Worm (Caenorhabditis elegans) whole organism, midembryonic: ENCODE data around the gene T27A10.2.

Experiments used
- T22C8.4 ChIP-seq: fragments of 200-800 bp; sonication (Bioruptor generic); IDR thresholded peaks from 2 replicates; pipeline ENCODE4 v1.3.6; 2022; ENCODE audit warnings: missing genetic modification characterization, missing compliant biosample characterization
- cog-1 ChIP-seq: sonication (generic microtip); optimal IDR thresholded peaks from 2 replicates; lab custom pipeline; 2016; ENCODE audit warnings: missing genetic modification characterization, missing compliant biosample characterization
- flt-1 ChIP-seq: fragments of 200-800 bp; sonication (Bioruptor generic); IDR thresholded peaks from 2 replicates; pipeline ENCODE4 v1.3.6; 2022; ENCODE audit warnings: missing genetic modification characterization, missing compliant biosample characterization
- klf-2 ChIP-seq: fragments of 200-800 bp; sonication (Bioruptor generic); conservative IDR thresholded peaks from 2 replicates; pipeline ENCODE4 v1.3.6; 2022; ENCODE audit warnings: missing genetic modification reagents, missing genetic modification characterization, missing compliant biosample characterization
- med-1 ChIP-seq: sonication (generic microtip); optimal IDR thresholded peaks from 2 replicates; lab custom pipeline; 2017; ENCODE audit warnings: missing genetic modification characterization, mild to moderate bottlenecking, missing compliant biosample characterization, antibody characterized with exemption, missing genetic modification reagents; ENCODE audit not compliant: insufficient read depth
- ref-1 ChIP-seq: fragments of 200-800 bp; sonication (Bioruptor generic); conservative IDR thresholded peaks from 2 replicates; pipeline ENCODE4 v1.3.6; 2022; ENCODE audit warnings: missing genetic modification reagents, missing genetic modification characterization, missing compliant biosample characterization
- tab-1 ChIP-seq: fragments of 200-800 bp; sonication (Bioruptor generic); IDR thresholded peaks from 2 replicates; pipeline ENCODE4 v1.3.6; 2022; ENCODE audit warnings: missing genetic modification characterization, missing compliant biosample characterization
- ztf-23 ChIP-seq: fragments of 200-800 bp; sonication (Bioruptor generic); IDR thresholded peaks from 2 replicates; pipeline ENCODE4 v1.3.6; 2022; ENCODE audit warnings: missing genetic modification reagents, missing genetic modification characterization, missing compliant biosample characterization
- ztf-29 ChIP-seq: fragments of 200-800 bp; sonication (Bioruptor generic); IDR thresholded peaks from 2 replicates; pipeline ENCODE4 v1.3.6; 2022; ENCODE audit warnings: missing genetic modification reagents, missing genetic modification characterization, missing compliant biosample characterization

Gene T27A10.2

ce11 chrX:3551173-3551572, 34.6 kb upstream of the T27A10.2 start:
- TF ChIP-seq cog-1 (tag; lab: Kevin White, UChicago) (no peak), ztf-23 (GFP tag; lab: Robert Waterston, UW) (no peak), ref-1 (GFP tag; lab: Robert Waterston, UW) (no peak), klf-2 (GFP tag; lab: Robert Waterston, UW) (no peak), ztf-29 (no peak), tab-1 (GFP tag; lab: Robert Waterston, UW) (no peak), flt-1 (GFP tag; lab: Robert Waterston, UW) (no peak), med-1 (no peak), T22C8.4 (GFP tag; lab: Robert Waterston, UW) (no peak)

ce11 chrX:3552948-3553347, 32.8 kb upstream of the T27A10.2 start:
- TF ChIP-seq T22C8.4 (GFP tag; lab: Robert Waterston, UW) (no peak), med-1 (no peak), cog-1 (tag; lab: Kevin White, UChicago) (no peak), klf-2 (GFP tag; lab: Robert Waterston, UW) (no peak), flt-1 (GFP tag; lab: Robert Waterston, UW) (no peak), tab-1 (GFP tag; lab: Robert Waterston, UW) (no peak), ztf-23 (GFP tag; lab: Robert Waterston, UW) (no peak), ztf-29 (no peak), ref-1 (GFP tag; lab: Robert Waterston, UW) (no peak)

ce11 chrX:3553687-3554086, 32.1 kb upstream of the T27A10.2 start:
- TF ChIP-seq klf-2 (GFP tag; lab: Robert Waterston, UW), result no peak

- no peak for TF ChIP-seq cog-1 (tag; lab: Kevin White, UChicago)
- no peak for TF ChIP-seq med-1
Observed at ce11 chrX:3554117-3554516, 31.6 kb upstream of the T27A10.2 start.

- TF ChIP-seq ref-1 (GFP tag; lab: Robert Waterston, UW), result no peak
- no peak for TF ChIP-seq ztf-23 (GFP tag; lab: Robert Waterston, UW)
- TF ChIP-seq cog-1 (tag; lab: Kevin White, UChicago), result no peak
- TF ChIP-seq tab-1 (GFP tag; lab: Robert Waterston, UW), result no peak
Observed at ce11 chrX:3555930-3556329, 29.8 kb upstream of the T27A10.2 start.

DNA sequence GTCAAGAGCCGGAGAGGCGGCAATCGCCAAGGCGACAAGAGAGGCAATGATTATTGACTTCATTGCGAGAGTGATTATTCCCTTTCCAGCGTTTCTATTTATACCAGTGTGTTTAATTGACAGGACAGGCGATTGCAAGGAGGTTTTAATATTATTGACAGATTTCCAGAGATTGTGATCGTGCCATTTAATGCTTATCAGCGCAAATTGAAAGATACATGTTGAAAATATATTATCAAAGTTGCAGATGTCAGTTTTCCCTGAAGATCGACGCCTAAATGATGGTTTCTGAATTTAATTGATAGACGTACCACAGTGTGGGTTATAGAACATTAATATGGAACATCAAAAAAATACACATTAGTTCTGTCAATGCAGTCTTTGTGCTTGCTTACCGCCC, 21.9 kb upstream of the T27A10.2 start, which contains the start of gene vit-4:
TSS of gene vit-4 (minus strand) at position 63 of the 400 bp plus-strand sequence.
- TF ChIP-seq klf-2 (GFP tag; lab: Robert Waterston, UW) (no peak), ztf-23 (GFP tag; lab: Robert Waterston, UW) (no peak), cog-1 (tag; lab: Kevin White, UChicago) (no peak), tab-1 (GFP tag; lab: Robert Waterston, UW) (no peak), med-1 (no peak), T22C8.4 (GFP tag; lab: Robert Waterston, UW) (no peak), ref-1 (GFP tag; lab: Robert Waterston, UW) (no peak), flt-1 (GFP tag; lab: Robert Waterston, UW) (no peak), ztf-29 (no peak)

DNA sequence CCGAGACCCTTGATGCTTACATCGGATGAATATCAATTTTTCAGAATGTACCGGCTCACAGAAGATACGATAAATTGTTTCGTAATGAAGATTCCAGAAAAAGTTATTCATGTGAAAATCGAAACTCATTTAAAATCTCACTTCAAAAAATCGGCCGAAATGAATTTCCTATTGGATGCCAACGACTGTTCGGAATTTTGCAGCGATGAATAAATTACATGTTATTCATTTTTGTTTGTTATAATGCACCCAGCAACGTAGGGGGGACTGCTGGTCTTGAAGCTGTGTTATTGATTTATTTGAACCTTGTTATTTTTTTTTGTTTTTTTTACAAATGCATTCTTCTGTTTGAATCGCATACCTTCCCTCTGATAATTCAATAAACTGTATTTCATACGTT, 18.9 kb upstream of the T27A10.2 start:
- TF ChIP-seq flt-1 (GFP tag; lab: Robert Waterston, UW), result no peak
- TF ChIP-seq T22C8.4 (GFP tag; lab: Robert Waterston, UW), result no peak
- no peak for TF ChIP-seq med-1
- TF ChIP-seq ztf-29, result no peak
- no peak for TF ChIP-seq ref-1 (GFP tag; lab: Robert Waterston, UW)
- TF ChIP-seq tab-1 (GFP tag; lab: Robert Waterston, UW), result no peak
- no peak for TF ChIP-seq cog-1 (tag; lab: Kevin White, UChicago)
- no peak for TF ChIP-seq klf-2 (GFP tag; lab: Robert Waterston, UW)
- TF ChIP-seq ztf-23 (GFP tag; lab: Robert Waterston, UW), result no peak

ce11 chrX:3572490-3572889, 13.3 kb upstream of the T27A10.2 start, which contains the start of gene vit-3:
vit-3 (minus strand) TSS chrX:3572549.
- no peak for TF ChIP-seq ref-1 (GFP tag; lab: Robert Waterston, UW)
- no peak for TF ChIP-seq cog-1 (tag; lab: Kevin White, UChicago)
- no peak for TF ChIP-seq T22C8.4 (GFP tag; lab: Robert Waterston, UW)
- no peak for TF ChIP-seq ztf-23 (GFP tag; lab: Robert Waterston, UW)
- no peak for TF ChIP-seq klf-2 (GFP tag; lab: Robert Waterston, UW)
- no peak for TF ChIP-seq flt-1 (GFP tag; lab: Robert Waterston, UW)
- no peak for TF ChIP-seq ztf-29
- no peak for TF ChIP-seq med-1
- TF ChIP-seq tab-1 (GFP tag; lab: Robert Waterston, UW), result no peak

DNA sequence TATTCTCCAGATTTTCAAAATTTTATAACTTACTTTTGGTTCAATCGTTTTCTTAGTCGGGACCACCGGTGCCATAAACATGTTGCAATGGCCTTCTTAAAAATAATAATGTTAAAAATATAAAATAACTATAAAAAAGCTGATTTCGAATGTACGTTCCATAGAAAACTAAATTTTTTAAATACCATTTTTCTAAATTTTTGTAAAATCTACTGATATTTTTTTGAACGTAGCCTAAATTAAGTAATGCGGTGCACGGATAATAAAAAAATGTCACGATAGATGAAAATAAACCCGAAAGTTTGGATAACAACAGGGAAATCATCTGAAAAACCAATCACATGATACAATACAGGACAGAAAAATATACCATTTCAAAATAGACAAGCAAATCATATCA, 12.3 kb upstream of the T27A10.2 start, which contains the start of gene T27A10.5:
TSS of gene T27A10.5 (minus strand) at position 101 of the 400 bp plus-strand sequence.
- TF ChIP-seq tab-1 (GFP tag; lab: Robert Waterston, UW) (no peak), med-1 (no peak), flt-1 (GFP tag; lab: Robert Waterston, UW) (no peak), klf-2 (GFP tag; lab: Robert Waterston, UW) (no peak), T22C8.4 (GFP tag; lab: Robert Waterston, UW) (no peak), ref-1 (GFP tag; lab: Robert Waterston, UW) (no peak), ztf-29 (no peak), cog-1 (tag; lab: Kevin White, UChicago) (no peak), ztf-23 (GFP tag; lab: Robert Waterston, UW) (no peak)

DNA sequence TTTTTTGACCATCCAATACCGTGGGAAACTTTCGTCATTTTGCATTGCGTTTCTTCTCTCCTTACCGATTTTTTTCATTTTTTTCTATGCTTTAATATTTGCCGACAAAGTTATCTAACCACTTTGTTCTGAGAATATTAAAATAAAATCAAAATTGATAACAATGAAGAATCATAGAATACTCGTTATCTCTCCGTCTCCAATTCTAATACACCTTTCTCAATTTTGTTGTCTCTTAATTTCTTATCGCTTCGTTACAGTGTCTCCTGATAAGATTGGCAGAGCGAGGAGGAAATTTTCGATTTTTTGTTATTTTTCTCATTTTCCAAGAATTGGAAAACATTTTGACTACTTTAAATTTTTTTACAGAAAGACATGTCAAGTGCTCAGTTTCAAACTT, 9.5 kb upstream of the T27A10.2 start, which contains the start of gene ckc-1:
TSS of gene ckc-1 (plus strand) at position 368 of the 400 bp plus-strand sequence.
- TF ChIP-seq klf-2 (GFP tag; lab: Robert Waterston, UW), result no peak
- no peak for TF ChIP-seq cog-1 (tag; lab: Kevin White, UChicago)
- TF ChIP-seq ztf-29, result no peak
- no peak for TF ChIP-seq flt-1 (GFP tag; lab: Robert Waterston, UW)
- TF ChIP-seq ref-1 (GFP tag; lab: Robert Waterston, UW), result no peak
- no peak for TF ChIP-seq med-1
- TF ChIP-seq T22C8.4 (GFP tag; lab: Robert Waterston, UW), result no peak
- TF ChIP-seq tab-1 (GFP tag; lab: Robert Waterston, UW), result no peak
- TF ChIP-seq ztf-23 (GFP tag; lab: Robert Waterston, UW), result no peak
